Worm (Caenorhabditis elegans): Measurements from ENCODE around the gene C27D9.2.

- TF ChIP-seq F13H6.1 (tag; optimal IDR thresholded peaks at IDR 0.05) = no peak
- TF ChIP-seq ceh-30 (tag; optimal IDR thresholded peaks at IDR 0.05) = no peak
- TF ChIP-seq nhr-232 (tag; optimal IDR thresholded peaks at IDR 0.05) = no peak
- no peak for TF ChIP-seq K09A11.1 (tag; optimal IDR thresholded peaks at IDR 0.05; ENCODE audit: insufficient read depth)
- no peak for TF ChIP-seq hlh-15 (tag; optimal IDR thresholded peaks at IDR 0.05)
- no peak for TF ChIP-seq T23F11.4 (GFP tag; optimal IDR thresholded peaks at IDR 0.05)
- TF ChIP-seq fkh-10 (GFP tag; optimal IDR thresholded peaks at IDR 0.05) = no peak
- no peak for TF ChIP-seq lin-11 (tag; optimal IDR thresholded peaks at IDR 0.05)
- no peak for TF ChIP-seq K02D7.2 (tag; optimal IDR thresholded peaks at IDR 0.05)
- no peak for TF ChIP-seq unc-55 (GFP tag; optimal IDR thresholded peaks at IDR 0.05)
- TF ChIP-seq pqm-1 (tag; optimal IDR thresholded peaks at IDR 0.05) = no peak
- no peak for TF ChIP-seq fax-1 (tag; optimal IDR thresholded peaks at IDR 0.05)
- TF ChIP-seq elt-4 (tag; optimal IDR thresholded peaks at IDR 0.05) = no peak
These were observed 34.0 kb upstream of the C27D9.2 start for ce11 chrII:4790687-4791086.

Measured in whole organism, late embryonic.